Worm (Caenorhabditis elegans) whole organism, L3 larva: ENCODE measurements around the gene rmh-2.

Experiments
- R02D3.7 ChIP-seq: fragments of 150-350 bp; optimal IDR thresholded peaks from 2 replicates; lab custom pipeline; 2014; ENCODE audit warnings: missing biosample characterization, missing genetic modification characterization
- ZK546.5 ChIP-seq: sonication (generic microtip); optimal IDR thresholded peaks from 2 replicates; lab custom pipeline; 2017; ENCODE audit warnings: missing biosample characterization, missing genetic modification characterization
- aly-2 ChIP-seq: fragments of 150-350 bp; optimal IDR thresholded peaks from 2 replicates; lab custom pipeline; 2014; ENCODE audit warnings: missing biosample characterization, missing genetic modification characterization
- ceh-16 ChIP-seq: sonication (generic microtip); optimal IDR thresholded peaks from 2 replicates; lab custom pipeline; 2017; ENCODE audit warnings: missing biosample characterization, missing genetic modification characterization
- ceh-82 ChIP-seq: fragments of 150-350 bp; optimal IDR thresholded peaks from 2 replicates; lab custom pipeline; 2014; ENCODE audit warnings: missing biosample characterization, missing genetic modification characterization
- daf-12 ChIP-seq: fragments of 150-350 bp; optimal IDR thresholded peaks from 2 replicates; lab custom pipeline; 2014; ENCODE audit warnings: missing biosample characterization, missing genetic modification reagents, missing genetic modification characterization
- egl-5 ChIP-seq: fragments of 150-350 bp; optimal IDR thresholded peaks from 2 replicates; lab custom pipeline; 2017; ENCODE audit warnings: missing biosample characterization, missing genetic modification reagents, missing genetic modification characterization, inconsistent platforms
- elt-2 ChIP-seq: sonication (generic microtip); optimal IDR thresholded peaks from 2 replicates; lab custom pipeline; 2016; ENCODE audit warnings: missing genetic modification reagents, mild to moderate bottlenecking, missing genetic modification characterization, missing compliant biosample characterization
- elt-3 ChIP-seq, 3 experiments: fragments of 150-350 bp in 1 of 3; sonication (generic microtip) in 2 of 3; optimal IDR thresholded peaks; 2 replicates in 2 of 3; 4 replicates in 1 of 3; lab custom pipeline; 2014 to 2017; ENCODE audit warnings: missing biosample characterization in 3 of 3, missing genetic modification characterization in 3 of 3
- eor-1 ChIP-seq, 2 experiments: fragments of 150-350 bp; optimal IDR thresholded peaks; 2 replicates each; lab custom pipeline; 2014 to 2018; ENCODE audit warnings: missing biosample characterization in 2 of 2, missing genetic modification characterization in 2 of 2
- fkh-2 ChIP-seq: fragments of 150-350 bp; optimal IDR thresholded peaks from 2 replicates; lab custom pipeline; 2014; ENCODE audit warnings: missing biosample characterization, missing genetic modification reagents, missing genetic modification characterization
- fos-1 ChIP-seq: fragments of 150-350 bp; optimal IDR thresholded peaks from 2 replicates; lab custom pipeline; 2014; ENCODE audit warnings: missing biosample characterization, missing genetic modification characterization
- hmg-11 ChIP-seq: sonication (generic microtip); optimal IDR thresholded peaks from 2 replicates; lab custom pipeline; 2016; ENCODE audit warnings: missing genetic modification characterization, missing compliant biosample characterization
- jun-1 ChIP-seq: fragments of 150-350 bp; optimal IDR thresholded peaks from 2 replicates; lab custom pipeline; 2014; ENCODE audit warnings: missing biosample characterization, missing genetic modification reagents, missing genetic modification characterization
- lin-15B ChIP-seq: fragments of 150-350 bp; optimal IDR thresholded peaks from 2 replicates; lab custom pipeline; 2014; ENCODE audit warnings: missing biosample characterization, missing genetic modification characterization
- lin-39 ChIP-seq: fragments of 150-350 bp; optimal IDR thresholded peaks from 2 replicates; lab custom pipeline; 2018; ENCODE audit warnings: missing biosample characterization, missing genetic modification reagents, missing genetic modification characterization
- mml-1 ChIP-seq: fragments of 150-350 bp; sonication (generic microtip); optimal IDR thresholded peaks from 3 replicates; lab custom pipeline; 2014; ENCODE audit warnings: missing biosample characterization, missing genetic modification characterization
- nfya-1 ChIP-seq: sonication (generic microtip); optimal IDR thresholded peaks from 2 replicates; lab custom pipeline; 2017; ENCODE audit warnings: missing genetic modification characterization, mild to moderate bottlenecking, missing compliant biosample characterization, antibody characterized with exemption, moderate library complexity; ENCODE audit not compliant: insufficient read depth
- nhr-11 ChIP-seq: fragments of 150-350 bp; optimal IDR thresholded peaks from 2 replicates; lab custom pipeline; 2014; ENCODE audit warnings: missing biosample characterization, missing genetic modification characterization
- nhr-12 ChIP-seq: fragments of 150-350 bp; optimal IDR thresholded peaks from 2 replicates; lab custom pipeline; 2014; ENCODE audit warnings: missing biosample characterization, missing genetic modification characterization
- nhr-23 ChIP-seq: fragments of 150-350 bp; optimal IDR thresholded peaks from 2 replicates; lab custom pipeline; 2014; ENCODE audit warnings: missing biosample characterization, missing genetic modification reagents, missing genetic modification characterization
- nhr-237 ChIP-seq: fragments of 150-350 bp; optimal IDR thresholded peaks from 2 replicates; lab custom pipeline; 2014; ENCODE audit warnings: missing biosample characterization, missing genetic modification characterization
- nhr-25 ChIP-seq: sonication (generic microtip); optimal IDR thresholded peaks from 2 replicates; lab custom pipeline; 2017; ENCODE audit warnings: missing biosample characterization, missing genetic modification characterization
- nhr-28 ChIP-seq: fragments of 150-350 bp; optimal IDR thresholded peaks from 2 replicates; lab custom pipeline; 2014; ENCODE audit warnings: missing biosample characterization, missing genetic modification characterization
- nhr-43 ChIP-seq: sonication (generic microtip); optimal IDR thresholded peaks from 2 replicates; lab custom pipeline; 2016; ENCODE audit warnings: mild to moderate bottlenecking, missing genetic modification characterization, missing compliant biosample characterization; ENCODE audit not compliant: poor library complexity, severe bottlenecking
- nhr-76 ChIP-seq: fragments of 150-350 bp; sonication (generic microtip); optimal IDR thresholded peaks from 5 replicates; lab custom pipeline; 2014; ENCODE audit warnings: missing biosample characterization, missing genetic modification characterization
- pha-4 ChIP-seq: fragments of 150-350 bp; optimal IDR thresholded peaks from 2 replicates; lab custom pipeline; 2014; ENCODE audit warnings: missing biosample characterization, missing genetic modification reagents, missing genetic modification characterization
- pqm-1 ChIP-seq: fragments of 150-350 bp; optimal IDR thresholded peaks from 2 replicates; lab custom pipeline; 2017; ENCODE audit warnings: missing biosample characterization, missing genetic modification characterization, inconsistent platforms
- skn-1 ChIP-seq: fragments of 150-350 bp; optimal IDR thresholded peaks from 2 replicates; lab custom pipeline; 2014; ENCODE audit warnings: missing biosample characterization, missing genetic modification characterization
- snpc-4 ChIP-seq: fragments of 150-350 bp; optimal IDR thresholded peaks from 2 replicates; lab custom pipeline; 2014; ENCODE audit warnings: missing biosample characterization, missing genetic modification characterization
- tbx-2 ChIP-seq: sonication (generic microtip); optimal IDR thresholded peaks from 2 replicates; lab custom pipeline; 2016; ENCODE audit warnings: mild to moderate bottlenecking, missing genetic modification characterization, missing compliant biosample characterization
- unc-62 ChIP-seq: fragments of 150-350 bp; sonication (generic microtip); optimal IDR thresholded peaks from 4 replicates; lab custom pipeline; 2014; ENCODE audit warnings: missing biosample characterization, missing genetic modification reagents, missing genetic modification characterization
- zag-1 ChIP-seq: fragments of 150-350 bp; optimal IDR thresholded peaks from 2 replicates; lab custom pipeline; 2014; ENCODE audit warnings: missing biosample characterization, missing genetic modification characterization
- ztf-11 ChIP-seq: fragments of 150-350 bp; optimal IDR thresholded peaks from 2 replicates; lab custom pipeline; 2014; ENCODE audit warnings: missing biosample characterization, missing genetic modification characterization
- ztf-4 ChIP-seq: fragments of 150-350 bp; optimal IDR thresholded peaks from 2 replicates; lab custom pipeline; 2014; ENCODE audit warnings: missing biosample characterization, missing genetic modification characterization

Gene rmh-2

ce11 chrV:9943039-9943438 lies 12.5 kb upstream of the rmh-2 start, which contains the start of gene fipr-12:
Gene fipr-12 (plus strand): TSS chrV:9943339.
- TF ChIP-seq nhr-11 (tag; lab: Kevin White, UChicago) (no peak), snpc-4 (tag; lab: Kevin White, UChicago) (no peak), mml-1 (tag; lab: Kevin White, UChicago) (no peak)

ce11 chrV:9937435-9937834 lies 6.9 kb upstream of the rmh-2 start, which contains the start of gene srj-33:
Gene srj-33 (minus strand): TSS chrV:9937535.
- TF ChIP-seq lin-39 (tag; lab: Kevin White, UChicago) (no peak), tbx-2 (tag; lab: Kevin White, UChicago) (no peak), nhr-237 (tag; lab: Kevin White, UChicago) (no peak), pqm-1 (no peak), nhr-43 (tag; lab: Kevin White, UChicago) (no peak), nhr-28 (tag; lab: Kevin White, UChicago) (no peak), zag-1 (no peak), aly-2 (tag; lab: Kevin White, UChicago) (no peak), skn-1 (tag; lab: Kevin White, UChicago) (no peak), snpc-4 (tag; lab: Kevin White, UChicago) (no peak), ceh-82 (no peak), ztf-4 (tag; lab: Kevin White, UChicago) (no peak), nhr-23 (no peak), ztf-11 (no peak), unc-62 (GFP tag; lab: Kevin White, UChicago) (no peak), nhr-12 (no peak), nhr-76 (tag; lab: Kevin White, UChicago) (no peak), jun-1 (no peak)

- TF ChIP-seq elt-2 (tag; lab: Kevin White, UChicago) (peak; percentile 87), ceh-16 (tag; lab: Kevin White, UChicago) (no peak), jun-1 (peak; percentile 16), pha-4 (peak; percentile 36), unc-62 (GFP tag; lab: Kevin White, UChicago) (no peak), pqm-1 (peak; percentile 63)
Observed at ce11 chrV:9927954-9928353, 2.6 kb downstream of the rmh-2 start.

ce11 chrV:9927381-9927780 lies 3.2 kb downstream of the rmh-2 start:
- TF ChIP-seq hmg-11 (tag; lab: Kevin White, UChicago) (no peak), egl-5 (tag; lab: Kevin White, UChicago) (no peak), nhr-76 (tag; lab: Kevin White, UChicago) (no peak), fos-1 (tag; lab: Kevin White, UChicago) (no peak), ZK546.5 (tag; lab: Kevin White, UChicago) (no peak), ceh-82 (no peak), nhr-25 (tag; lab: Kevin White, UChicago) (no peak), fkh-2 (tag; lab: Kevin White, UChicago) (no peak), aly-2 (tag; lab: Kevin White, UChicago) (no peak), daf-12 (tag; lab: Kevin White, UChicago) (no peak), nfya-1 (tag; lab: Kevin White, UChicago) (no peak), tbx-2 (tag; lab: Kevin White, UChicago) (no peak)

DNA sequence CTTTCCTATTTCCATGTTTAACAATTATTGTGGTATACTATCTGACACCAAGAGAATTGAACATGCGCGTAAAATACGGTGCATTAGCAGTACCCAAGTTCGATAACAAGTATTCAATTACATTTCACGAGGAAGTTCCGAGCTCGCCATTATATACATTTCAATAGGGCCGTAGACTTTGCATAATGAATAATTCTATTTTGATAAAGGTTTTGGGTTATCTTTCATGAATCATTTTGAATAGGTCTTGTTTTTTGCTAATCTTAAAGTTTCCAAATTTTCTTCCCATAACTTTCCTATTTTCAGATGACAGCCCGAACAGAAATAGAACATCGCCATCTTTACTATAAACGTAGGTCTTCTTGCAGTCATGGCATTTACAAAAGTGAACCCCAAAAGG lies 4.3 kb downstream of the rmh-2 start, which contains the start of gene C50H2.13:
TSS of gene C50H2.13 (plus strand) at position 301 of the 400 bp plus-strand sequence.
- TF ChIP-seq fos-1 (tag; lab: Kevin White, UChicago): no peak
- TF ChIP-seq, all 47 proteins: peak for 0

DNA sequence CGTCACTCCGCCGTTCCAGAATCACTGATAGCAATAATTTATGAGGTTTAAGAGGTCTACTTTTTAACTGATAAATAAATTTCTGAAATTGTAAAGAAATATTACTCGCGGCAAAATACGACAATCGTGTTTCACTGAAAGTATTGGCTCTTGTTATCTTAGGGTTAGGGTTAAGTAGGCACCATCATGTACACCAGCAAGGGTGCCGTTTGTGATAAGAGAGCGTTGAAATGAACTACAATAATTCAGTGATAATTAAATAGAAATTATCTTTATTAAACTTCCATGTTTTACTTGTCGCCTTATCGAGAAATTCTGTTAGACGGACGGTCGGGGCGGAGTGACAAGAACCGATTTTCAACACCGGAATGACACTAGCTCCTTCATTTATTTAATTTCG lies 4.9 kb downstream of the rmh-2 start:
- TF ChIP-seq daf-12 (tag; lab: Kevin White, UChicago) (no peak), pqm-1 (peak; percentile 76), ZK546.5 (tag; lab: Kevin White, UChicago) (no peak), jun-1 (peak; percentile 64), zag-1 (no peak), lin-15B (no peak), eor-1 (tag; optimal IDR thresholded peaks at IDR 0.05; lab: Kevin White, UChicago) (no peak), elt-2 (tag; lab: Kevin White, UChicago) (peak; percentile 97), pha-4 (peak; percentile 4), hmg-11 (tag; lab: Kevin White, UChicago) (no peak), R02D3.7 (tag; lab: Kevin White, UChicago) (no peak), elt-3 (tag; optimal IDR thresholded peaks at IDR 0.05; lab: Kevin White, UChicago) (no peak), nhr-28 (tag; lab: Kevin White, UChicago) (no peak)
